Fruit fly (Drosophila melanogaster) whole organism, embryonic: ENCODE measurements around the gene Tim8.

Experiments used
- Bteb2 ChIP-seq: fragments of 200-800 bp; sonication (Bioruptor generic); optimal IDR thresholded peaks from 2 replicates; lab custom pipeline; 2016; ENCODE audit warnings: missing biosample characterization, missing genetic modification characterization
- CG10543 ChIP-seq: fragments of 200-800 bp; sonication (Bioruptor generic); optimal IDR thresholded peaks from 3 replicates; lab custom pipeline; 2017; ENCODE audit warnings: missing biosample characterization, mild to moderate bottlenecking, missing genetic modification characterization, moderate library complexity
- CG11504 ChIP-seq: fragments of 200-800 bp; sonication (Bioruptor generic); optimal IDR thresholded peaks from 3 replicates; lab custom pipeline; 2019; ENCODE audit warnings: missing biosample characterization, mild to moderate bottlenecking, missing genetic modification characterization, moderate library complexity
- CG15269 ChIP-seq: fragments of 200-800 bp; sonication (Bioruptor generic); optimal IDR thresholded peaks from 2 replicates; lab custom pipeline; 2018; ENCODE audit warnings: missing biosample characterization, mild to moderate bottlenecking, missing genetic modification characterization, moderate library complexity
- CG16863 ChIP-seq: fragments of 200-800 bp; sonication (Bioruptor generic); optimal IDR thresholded peaks from 3 replicates; lab custom pipeline; 2016; ENCODE audit warnings: missing biosample characterization, missing genetic modification characterization
- CG1832 ChIP-seq: fragments of 200-800 bp; sonication (Bioruptor generic); optimal IDR thresholded peaks from 2 replicates; lab custom pipeline; 2017; ENCODE audit warnings: missing biosample characterization, mild to moderate bottlenecking, missing genetic modification characterization, inconsistent platforms
- CG18599 ChIP-seq: fragments of 200-800 bp; sonication (Bioruptor generic); optimal IDR thresholded peaks from 3 replicates; lab custom pipeline; 2017; ENCODE audit warnings: missing biosample characterization, missing genetic modification characterization, mild to moderate bottlenecking, moderate library complexity, missing genetic modification reagents
- CG18619 ChIP-seq: fragments of 200-800 bp; sonication (Bioruptor generic); optimal IDR thresholded peaks from 3 replicates; lab custom pipeline; 2017; ENCODE audit warnings: missing biosample characterization, mild to moderate bottlenecking, missing genetic modification characterization
- CG2120 ChIP-seq: fragments of 200-800 bp; sonication (Bioruptor generic); optimal IDR thresholded peaks from 3 replicates; lab custom pipeline; 2016; ENCODE audit warnings: missing biosample characterization, missing genetic modification characterization
- CG2678 ChIP-seq: fragments of 200-800 bp; sonication (Bioruptor generic); optimal IDR thresholded peaks from 3 replicates; lab custom pipeline; 2019; ENCODE audit warnings: missing biosample characterization, mild to moderate bottlenecking, missing genetic modification characterization, moderate library complexity
- CG3065 ChIP-seq: fragments of 200-800 bp; sonication (Bioruptor generic); optimal IDR thresholded peaks from 2 replicates; lab custom pipeline; 2016; ENCODE audit warnings: missing biosample characterization, missing genetic modification characterization
- CG32532 ChIP-seq: fragments of 200-800 bp; sonication (Bioruptor generic); IDR thresholded peaks from 2 replicates; pipeline ENCODE4 v1.3.6; 2022; ENCODE audit warnings: missing biosample characterization, missing genetic modification characterization
- CG6689 ChIP-seq: fragments of 200-800 bp; sonication (Bioruptor generic); IDR thresholded peaks from 2 replicates; pipeline ENCODE4 v1.3.6; 2022; ENCODE audit warnings: missing biosample characterization, missing genetic modification characterization
- CG7372 ChIP-seq: fragments of 200-800 bp; sonication (Bioruptor generic); IDR thresholded peaks from 2 replicates; pipeline ENCODE4 v1.3.6; 2022; ENCODE audit warnings: missing biosample characterization, missing genetic modification characterization
- CG9932 ChIP-seq: fragments of 200-800 bp; sonication (Bioruptor generic); IDR thresholded peaks from 2 replicates; pipeline ENCODE4 v1.3.6; 2022; ENCODE audit warnings: missing biosample characterization, missing genetic modification characterization
- Drgx ChIP-seq: fragments of 200-800 bp; sonication (Bioruptor generic); IDR thresholded peaks from 2 replicates; pipeline ENCODE4 v1.3.6; 2022; ENCODE audit warnings: missing biosample characterization, missing genetic modification characterization
- E2f1 ChIP-seq: fragments of 200-800 bp; sonication (Bioruptor generic); IDR thresholded peaks from 2 replicates; pipeline ENCODE4 v1.3.6; 2022; ENCODE audit warnings: missing biosample characterization, missing genetic modification characterization
- Ets97D ChIP-seq: fragments of 200-800 bp; sonication (Bioruptor generic); optimal IDR thresholded peaks from 3 replicates; lab custom pipeline; 2016; ENCODE audit warnings: missing biosample characterization, missing genetic modification characterization
- Fer1 ChIP-seq: fragments of 200-800 bp; sonication (Bioruptor generic); optimal IDR thresholded peaks from 2 replicates; lab custom pipeline; 2017; ENCODE audit warnings: missing biosample characterization, mild to moderate bottlenecking, missing genetic modification characterization
- HHEX ChIP-seq: fragments of 200-800 bp; sonication (Bioruptor generic); optimal IDR thresholded peaks from 3 replicates; lab custom pipeline; 2017; ENCODE audit warnings: missing biosample characterization, mild to moderate bottlenecking, missing genetic modification characterization, missing genetic modification reagents
- HLH3B ChIP-seq: fragments of 200-800 bp; sonication (Bioruptor generic); IDR thresholded peaks from 2 replicates; pipeline ENCODE4 v1.3.6; 2022; ENCODE audit warnings: missing biosample characterization, missing genetic modification characterization
- Hmr ChIP-seq: fragments of 200-800 bp; sonication (Bioruptor generic); optimal IDR thresholded peaks from 3 replicates; lab custom pipeline; 2017; ENCODE audit warnings: mild to moderate bottlenecking, missing biosample characterization, missing genetic modification reagents, missing genetic modification characterization
- MBD-R2 ChIP-seq: fragments of 200-800 bp; sonication (Bioruptor generic); IDR thresholded peaks from 2 replicates; pipeline ENCODE4 v1.3.6; 2022; ENCODE audit warnings: missing biosample characterization, missing genetic modification characterization
- Med ChIP-seq: fragments of 200-800 bp; sonication (Bioruptor generic); peaks from one replicate; lab custom pipeline; 2016; ENCODE audit warnings: missing biosample characterization, missing genetic modification characterization, mild to moderate bottlenecking, inconsistent platforms, moderate library complexity
- Rfx ChIP-seq: fragments of 200-800 bp; sonication (Bioruptor generic); IDR thresholded peaks from 2 replicates; pipeline ENCODE4 v1.3.6; 2022; ENCODE audit warnings: missing biosample characterization, missing genetic modification characterization
- Trl ChIP-seq, 3 experiments: fragments of >200 bp in 2 of 3; fragments of 200-800 bp in 1 of 3; sonication (Bioruptor generic) in 1 of 3; optimal IDR thresholded peaks; 2 replicates in 1 of 3; 3 replicates in 2 of 3; lab custom pipeline; 2016 to 2017; ENCODE audit warnings: missing biosample characterization in 1 of 3, missing genetic modification characterization in 1 of 3
- ac ChIP-seq: fragments of 200-800 bp; sonication (Bioruptor generic); optimal IDR thresholded peaks from 3 replicates; lab custom pipeline; 2017; ENCODE audit warnings: missing biosample characterization, mild to moderate bottlenecking, missing genetic modification characterization
- cg ChIP-seq: fragments of 200-800 bp; sonication (Bioruptor generic); optimal IDR thresholded peaks from 3 replicates; lab custom pipeline; 2019; ENCODE audit warnings: missing biosample characterization, mild to moderate bottlenecking, missing genetic modification characterization, moderate library complexity
- crc ChIP-seq: fragments of 200-800 bp; sonication (Bioruptor generic); optimal IDR thresholded peaks from 2 replicates; lab custom pipeline; 2016; ENCODE audit warnings: missing biosample characterization, missing genetic modification characterization
- crol ChIP-seq: fragments of 200-800 bp; sonication (Bioruptor generic); IDR thresholded peaks from 2 replicates; pipeline ENCODE4 v1.3.6; 2022; ENCODE audit warnings: missing biosample characterization, missing genetic modification characterization
- dysf ChIP-seq: fragments of 200-800 bp; sonication (Bioruptor generic); IDR thresholded peaks from 3 replicates; pipeline ENCODE4 v1.3.6; 2022; ENCODE audit warnings: missing biosample characterization, missing genetic modification characterization
- eyg ChIP-seq: fragments of 200-800 bp; sonication (Bioruptor generic); optimal IDR thresholded peaks from 3 replicates; lab custom pipeline; 2016; ENCODE audit warnings: missing biosample characterization, missing genetic modification characterization
- fd102C ChIP-seq: fragments of 200-800 bp; sonication (Bioruptor generic); optimal IDR thresholded peaks from 2 replicates; lab custom pipeline; 2018; ENCODE audit warnings: missing biosample characterization, mild to moderate bottlenecking, missing genetic modification characterization, moderate library complexity
- gem ChIP-seq: fragments of 200-800 bp; sonication (Bioruptor generic); optimal IDR thresholded peaks from 2 replicates; lab custom pipeline; 2019; ENCODE audit warnings: missing biosample characterization, mild to moderate bottlenecking, missing genetic modification characterization, moderate library complexity
- gsb-n ChIP-seq: fragments of 200-800 bp; sonication (Bioruptor generic); optimal IDR thresholded peaks from 3 replicates; lab custom pipeline; 2018; ENCODE audit warnings: missing biosample characterization, mild to moderate bottlenecking, missing genetic modification characterization
- hth ChIP-seq: fragments of >200 bp; optimal IDR thresholded peaks from 2 replicates; lab custom pipeline; 2017; ENCODE audit warnings: inconsistent platforms
- ind ChIP-seq: fragments of 200-800 bp; sonication (Bioruptor generic); optimal IDR thresholded peaks from 3 replicates; lab custom pipeline; 2016; ENCODE audit warnings: missing biosample characterization, missing genetic modification characterization
- kay ChIP-seq: fragments of 200-800 bp; sonication (Bioruptor generic); optimal IDR thresholded peaks from 2 replicates; lab custom pipeline; 2016; ENCODE audit warnings: missing biosample characterization, missing genetic modification characterization
- lab ChIP-seq: fragments of 200-800 bp; sonication (Bioruptor generic); optimal IDR thresholded peaks from 3 replicates; lab custom pipeline; 2017; ENCODE audit warnings: missing biosample characterization, missing genetic modification characterization, mild to moderate bottlenecking, moderate library complexity, missing genetic modification reagents
- lilli ChIP-seq: fragments of 200-800 bp; sonication (Bioruptor generic); optimal IDR thresholded peaks from 3 replicates; lab custom pipeline; 2016; ENCODE audit warnings: missing biosample characterization, missing genetic modification characterization
- lmd ChIP-seq: fragments of 200-800 bp; sonication (Bioruptor generic); IDR thresholded peaks from 2 replicates; pipeline ENCODE4 v1.3.6; 2022; ENCODE audit warnings: missing biosample characterization, missing genetic modification characterization
- lola ChIP-seq, 3 experiments: fragments of >200 bp in 2 of 3; fragments of 200-800 bp in 1 of 3; sonication (Bioruptor generic) in 1 of 3; optimal IDR thresholded peaks; 2 replicates each; lab custom pipeline; 2017 to 2019; ENCODE audit warnings: missing biosample characterization in 3 of 3, missing genetic modification characterization in 3 of 3, mild to moderate bottlenecking in 1 of 3, moderate library complexity in 1 of 3
- repo ChIP-seq: fragments of 200-800 bp; sonication (Bioruptor generic); optimal IDR thresholded peaks from 2 replicates; lab custom pipeline; 2016; ENCODE audit warnings: missing biosample characterization, missing genetic modification characterization
- row ChIP-seq: fragments of 200-800 bp; sonication (Bioruptor generic); IDR thresholded peaks from 3 replicates; pipeline ENCODE4 v1.3.6; 2022; ENCODE audit warnings: missing biosample characterization, missing genetic modification characterization
- sens ChIP-seq: fragments of 200-800 bp; sonication (Bioruptor generic); peaks from one replicate; lab custom pipeline; 2016; ENCODE audit warnings: missing biosample characterization, missing genetic modification characterization
- tap ChIP-seq: fragments of 200-800 bp; optimal IDR thresholded peaks from 3 replicates; lab custom pipeline; 2019; ENCODE audit warnings: missing biosample characterization, mild to moderate bottlenecking, missing genetic modification characterization, moderate library complexity
- yki ChIP-seq: fragments of >200 bp; optimal IDR thresholded peaks from 3 replicates; lab custom pipeline; 2018

The Tim8 gene

dm6 chrX:11372764-11373712 is 4.8 kb downstream of the Tim8 start (continued):
- peak; percentile 34 for TF ChIP-seq gem (tag; lab: Kevin White, UChicago)
- TF ChIP-seq CG7372 (GFP tag; lab: Robert Waterston, UW) = 0 out of 2 replicates have a peak, but pooled peaks have one; percentile 23
- no peak for TF ChIP-seq HHEX
- no peak for TF ChIP-seq eyg (GFP tag; lab: Kevin White, UChicago)
- TF ChIP-seq Med (GFP tag; lab: Kevin White, UChicago) = peak; percentile 32
- TF ChIP-seq CG9932 = 0 out of 2 replicates have a peak, but pooled peaks have one; percentile 19
- no peak for TF ChIP-seq CG3065 (GFP tag; lab: Kevin White, UChicago)
- 0 out of 2 replicates have a peak, but pooled peaks have one; percentile 13 for TF ChIP-seq HLH3B
- TF ChIP-seq lola (GFP tag; optimal IDR thresholded peaks at IDR 0.05; lab: Kevin White, UChicago) = no peak
- no peak for TF ChIP-seq CG18619
- peak; percentile 74 to 81 for TF ChIP-seq Trl (optimal IDR thresholded peaks at IDR 0.05; lab: Kevin White, UChicago)
- no peak for TF ChIP-seq Trl (GFP tag; optimal IDR thresholded peaks at IDR 0.05; lab: Kevin White, UChicago)
- peak; percentile 17 for TF ChIP-seq cg (GFP tag; lab: Kevin White, UChicago)
- peak; percentile 40; the same call in 1 of the 2 replicates for TF ChIP-seq lmd (GFP tag; lab: Robert Waterston, UW)
- peak; percentile 8 for TF ChIP-seq lilli
- peak; percentile 1 for TF ChIP-seq yki (lab: Kevin White, UChicago)
- TF ChIP-seq CG11504 = peak; percentile 27
- no peak for TF ChIP-seq hth
- TF ChIP-seq crol = peak; percentile 82
- TF ChIP-seq CG10543 (GFP tag; lab: Kevin White, UChicago) = peak; percentile 21
- peak; percentile 54; the same call in 2 of the 3 replicates for TF ChIP-seq dysf (GFP tag; lab: Robert Waterston, UW)
- TF ChIP-seq CG32532 = peak; percentile 22; the same call in 1 of the 2 replicates
- peak; percentile 31 for TF ChIP-seq Rfx (GFP tag; lab: Robert Waterston, UW)
- TF ChIP-seq CG1832 = peak; percentile 4
- peak; percentile 2 for TF ChIP-seq CG15269 (tag; lab: Kevin White, UChicago)
- TF ChIP-seq row (GFP tag; lab: Robert Waterston, UW) = peak; percentile 45; the same call in 2 of the 3 replicates
- TF ChIP-seq E2f1 (GFP tag; lab: Robert Waterston, UW) = 0 out of 2 replicates have a peak, but pooled peaks have one; percentile 15
- no peak for TF ChIP-seq CG16863 (GFP tag; lab: Kevin White, UChicago)
- peak; percentile 40; the same call in 1 of the 2 replicates for TF ChIP-seq Drgx (GFP tag; lab: Robert Waterston, UW)

DNA sequence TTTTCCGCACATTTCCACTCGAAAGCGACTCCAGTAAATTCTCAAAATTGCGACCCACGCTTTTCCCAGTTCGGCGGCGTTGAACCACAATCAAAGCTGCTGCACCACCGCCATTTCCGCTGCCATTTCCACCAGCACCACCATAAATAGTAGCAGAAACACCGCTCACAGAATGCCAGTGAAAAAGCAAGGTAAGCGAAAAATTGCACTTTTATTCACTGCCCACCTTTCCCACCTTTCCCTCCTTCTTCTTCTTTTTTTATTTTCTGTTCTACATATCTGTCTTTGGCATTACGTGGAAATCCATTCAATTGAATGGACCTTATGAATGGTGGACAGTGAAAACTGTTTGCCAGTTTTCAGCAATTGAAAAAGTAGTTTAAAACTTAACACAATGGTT is 6.1 kb downstream of the Tim8 start:
- TF ChIP-seq fd102C (GFP tag; lab: Kevin White, UChicago) = no peak

- TF ChIP-seq CG10543 (GFP tag; lab: Kevin White, UChicago) (no peak), crc (GFP tag; lab: Kevin White, UChicago) (no peak), Ets97D (GFP tag; lab: Kevin White, UChicago) (no peak), MBD-R2 (no peak), CG2678 (peak; percentile 23), tap (tag; lab: Kevin White, UChicago) (no peak), sens (GFP tag; lab: Kevin White, UChicago) (peak; percentile 1), CG6689 (GFP tag; lab: Robert Waterston, UW) (no peak), Bteb2 (no peak), gsb-n (tag; lab: Kevin White, UChicago) (no peak), kay (no peak), ind (GFP tag; lab: Kevin White, UChicago) (no peak), Med (GFP tag; lab: Kevin White, UChicago) (peak; percentile 7), CG18599 (peak; percentile 55), Fer1 (peak; percentile 27), lab (peak; percentile 17), ac (no peak), repo (GFP tag; lab: Kevin White, UChicago) (no peak), Trl (optimal IDR thresholded peaks at IDR 0.05; lab: Kevin White, UChicago) (no peak), Trl (GFP tag; optimal IDR thresholded peaks at IDR 0.05; lab: Kevin White, UChicago) (no peak), Hmr (GFP tag; lab: Kevin White, UChicago) (no peak), CG2120 (GFP tag; lab: Kevin White, UChicago) (peak; percentile 22)
These were observed 10.1 kb downstream of the Tim8 start for dm6 chrX:11378388-11378787.
